Worm (Caenorhabditis elegans): Measurements from ENCODE around the gene pho-1.

pho-1 gene

DNA sequence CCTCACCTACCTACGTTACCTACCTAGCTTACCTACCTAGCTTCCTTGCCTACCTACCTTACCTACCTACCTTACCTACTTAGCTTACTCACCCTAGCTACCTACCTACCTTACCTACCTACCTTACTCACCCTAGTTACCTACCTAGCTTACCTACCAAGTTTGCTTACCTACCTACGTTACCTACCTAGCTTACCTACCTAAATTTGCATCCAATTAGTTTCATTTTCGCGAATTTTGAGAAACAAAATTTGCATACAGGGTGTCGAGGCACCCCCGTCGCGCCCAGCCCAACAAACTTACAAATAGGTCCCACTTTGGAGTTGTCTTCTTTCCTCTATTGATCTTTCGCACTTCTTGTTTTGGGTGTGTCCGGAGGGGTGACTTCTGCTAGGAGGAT, 33.3 kb upstream of the pho-1 start:
- TF ChIP-seq atf-7 (tag; optimal IDR thresholded peaks at IDR 0.05) (no peak), Y67H2A.10 (GFP tag; conservative IDR thresholded peaks at IDR 0.05) (no peak), snpc-3.4 (tag; optimal IDR thresholded peaks at IDR 0.05) (no peak), xnd-1 (tag; optimal IDR thresholded peaks at IDR 0.05) (no peak), athp-1 (tag; optimal IDR thresholded peaks at IDR 0.05) (no peak), cebp-2 (GFP tag; IDR thresholded peaks at IDR 0.05) (no peak), egrh-3 (GFP tag; IDR thresholded peaks at IDR 0.05) (no peak), B0035.1 (tag; optimal IDR thresholded peaks at IDR 0.05) (no peak), F39B2.1 (GFP tag; IDR thresholded peaks at IDR 0.05) (no peak)

DNA sequence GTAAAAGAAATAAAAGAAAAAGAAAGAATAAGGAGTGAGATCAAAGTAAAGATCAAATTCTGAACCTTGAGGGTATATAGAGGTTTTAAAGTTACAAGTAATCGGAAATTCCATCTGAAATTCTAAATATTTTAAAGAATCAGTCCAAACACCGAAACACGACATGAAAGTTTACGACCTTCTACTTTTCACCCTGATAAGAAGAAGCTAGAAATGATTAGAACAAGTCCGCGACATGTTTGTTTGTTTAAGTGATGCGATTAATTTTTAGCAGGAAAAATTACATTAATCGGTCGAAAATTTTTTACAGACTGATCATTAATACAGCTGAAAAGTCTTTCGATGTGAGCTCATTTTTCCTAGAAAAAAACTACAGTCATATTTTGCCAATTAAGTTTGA, 29.0 kb upstream of the pho-1 start:
- no peak for TF ChIP-seq attf-5 (GFP tag; optimal IDR thresholded peaks at IDR 0.05)
- no peak for TF ChIP-seq mxl-1 (tag; optimal IDR thresholded peaks at IDR 0.05)
- TF ChIP-seq ccch-3 (GFP tag; optimal IDR thresholded peaks at IDR 0.05): no peak
- no peak for TF ChIP-seq tbx-9 (tag; optimal IDR thresholded peaks at IDR 0.05; ENCODE audit: borderline replicate concordance)
- TF ChIP-seq him-1 (tag; optimal IDR thresholded peaks at IDR 0.05): no peak
- TF ChIP-seq ekl-4 (GFP tag; IDR thresholded peaks at IDR 0.05): no peak
- TF ChIP-seq hlh-26 (GFP tag; conservative IDR thresholded peaks at IDR 0.05): no peak
- no peak for TF ChIP-seq lin-35 (GFP tag; optimal IDR thresholded peaks at IDR 0.05)
- TF ChIP-seq ceh-100 (GFP tag; IDR thresholded peaks at IDR 0.05): no peak
- no peak for TF ChIP-seq hmg-1.2 (GFP tag; IDR thresholded peaks at IDR 0.05)
- TF ChIP-seq F49E8.2 (tag; optimal IDR thresholded peaks at IDR 0.05; ENCODE audit: insufficient read depth): no peak
- no peak for TF ChIP-seq lin-26 (GFP tag; IDR thresholded peaks at IDR 0.05)
- TF ChIP-seq fkh-3 (tag; optimal IDR thresholded peaks at IDR 0.05): no peak
- no peak for TF ChIP-seq madf-6 (GFP tag; IDR thresholded peaks at IDR 0.05)

DNA sequence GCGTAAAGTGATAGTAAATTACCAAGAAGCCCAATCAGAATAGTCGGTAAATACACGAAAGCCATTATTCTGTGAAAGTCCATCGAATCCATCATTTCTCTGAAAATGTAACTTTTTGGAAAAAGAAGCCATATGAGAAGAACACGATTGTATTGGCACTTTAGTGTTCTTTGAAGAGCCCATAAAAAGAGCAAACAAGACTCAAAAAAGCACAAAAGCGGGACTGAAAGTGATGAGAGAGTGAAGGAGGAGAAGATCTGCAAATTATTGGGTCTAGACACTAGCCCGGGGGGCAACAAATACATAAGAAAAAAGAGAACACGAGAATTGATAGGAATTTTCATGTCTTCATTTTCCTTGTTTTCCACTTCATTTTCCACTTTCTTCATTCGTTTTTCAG, 19.8 kb upstream of the pho-1 start, which contains the start of gene frpr-4:
TSS of gene frpr-4 (minus strand) at position 101 of the 400 bp plus-strand sequence.
- TF ChIP-seq ceh-100 (GFP tag; IDR thresholded peaks at IDR 0.05) (no peak), egl-44 (GFP tag; IDR thresholded peaks at IDR 0.05) (no peak), nhr-120 (GFP tag; IDR thresholded peaks at IDR 0.05) (no peak), unc-130 (GFP tag; optimal IDR thresholded peaks at IDR 0.05) (no peak)

DNA sequence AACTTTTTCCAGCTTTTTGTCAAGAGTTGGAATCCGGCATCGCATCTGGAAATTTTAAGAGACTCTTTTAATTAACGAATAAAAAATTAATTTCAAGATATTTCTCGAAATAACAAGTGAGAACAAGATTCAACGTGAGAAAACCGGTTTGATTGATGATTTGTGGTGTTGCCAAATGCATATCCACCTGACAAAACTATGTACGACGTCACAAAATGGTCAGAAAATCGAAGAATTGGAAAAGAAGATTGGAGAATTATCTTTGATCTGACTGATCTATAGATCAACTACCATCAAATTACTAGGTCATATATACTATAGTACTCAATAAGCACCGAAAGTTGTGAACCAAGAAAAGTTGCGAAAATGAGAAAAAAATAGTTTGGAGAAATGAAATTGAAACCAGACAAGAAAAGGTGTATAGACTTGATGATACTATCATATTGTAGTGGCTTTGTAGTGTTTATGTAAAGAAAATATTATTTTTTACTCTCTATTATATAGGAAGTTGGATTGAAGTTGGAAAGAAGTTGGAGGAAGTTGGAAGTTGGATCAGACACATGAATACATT, 11.2 kb upstream of the pho-1 start, which contains the start of gene ptr-6:
TSS of gene ptr-6 (minus strand) at position 47 of the 571 bp plus-strand sequence.
- TF ChIP-seq dpl-1 (GFP tag; optimal IDR thresholded peaks at IDR 0.05) (no peak), ztf-25 (GFP tag; IDR thresholded peaks at IDR 0.05) (no peak), madf-10 (tag; optimal IDR thresholded peaks at IDR 0.05) (no peak), ceh-79 (tag; optimal IDR thresholded peaks at IDR 0.05) (no peak), sea-2 (GFP tag; IDR thresholded peaks at IDR 0.05) (no peak), let-607 (tag; optimal IDR thresholded peaks at IDR 0.05) (no peak), zfh-2 (GFP tag; conservative IDR thresholded peaks at IDR 0.05) (no peak)

DNA sequence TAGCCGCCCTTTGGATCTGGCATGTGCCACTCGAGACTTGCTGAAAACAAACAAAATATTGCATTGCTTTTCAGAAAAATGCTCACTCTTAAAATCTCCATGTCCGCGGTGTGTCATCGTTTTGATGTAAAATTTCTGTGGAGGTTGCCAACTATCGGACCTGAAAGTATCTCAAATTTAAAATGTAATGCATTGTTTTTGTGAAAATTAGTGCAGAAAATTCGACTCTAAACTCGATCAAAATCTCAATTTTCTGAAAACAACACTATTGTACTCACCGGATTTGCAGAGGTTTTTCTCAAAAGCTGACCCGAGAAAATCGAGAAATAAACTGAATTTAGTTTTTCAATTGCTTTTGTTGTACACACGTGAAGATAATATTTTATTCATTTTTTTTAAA, 5.9 kb upstream of the pho-1 start, which contains the start of gene T16D1.1:
TSS of gene T16D1.1 (minus strand) at position 101 of the 400 bp plus-strand sequence.
- TF ChIP-seq Y56A3A.18 (GFP tag; IDR thresholded peaks at IDR 0.05) (no peak), tbx-9 (tag; optimal IDR thresholded peaks at IDR 0.05; ENCODE audit: borderline replicate concordance) (no peak), B0019.2 (GFP tag; conservative IDR thresholded peaks at IDR 0.05) (no peak), snpc-1.1 (tag; optimal IDR thresholded peaks at IDR 0.05; ENCODE audit: insufficient read depth) (no peak), lsy-27 (tag; optimal IDR thresholded peaks at IDR 0.05; ENCODE audit: borderline replicate concordance, insufficient read depth) (no peak), ztf-6 (GFP tag; IDR thresholded peaks at IDR 0.05) (no peak), lir-1 (GFP tag; conservative IDR thresholded peaks at IDR 0.05) (no peak)
